Fruit fly (Drosophila melanogaster): ENCODE data around the gene CG2691.

The CG2691 gene

dm6 chrX:13593667-13594066 is 30.5 kb downstream of the CG2691 start:
- no peak for TF ChIP-seq Dif (GFP tag; optimal IDR thresholded peaks at IDR 0.05; ENCODE audit: partially characterized antibody)

- TF ChIP-seq HLH106 (tag; optimal IDR thresholded peaks at IDR 0.05) (no peak), foxo (GFP tag; optimal IDR thresholded peaks at IDR 0.05) (no peak), pan (optimal IDR thresholded peaks at IDR 0.05) (no peak), Dif (GFP tag; optimal IDR thresholded peaks at IDR 0.05; ENCODE audit: partially characterized antibody) (no peak), woc (GFP tag; optimal IDR thresholded peaks at IDR 0.05) (no peak), dl (GFP tag; optimal IDR thresholded peaks at IDR 0.05; ENCODE audit: insufficient read depth in 1 of 2, partially characterized antibody in 2 of 2) (no peak), CrebA (GFP tag; optimal IDR thresholded peaks at IDR 0.05; ENCODE audit: borderline replicate concordance) (no peak), Hr83 (GFP tag; optimal IDR thresholded peaks at IDR 0.05; ENCODE audit: poor library complexity, severe bottlenecking) (no peak), lola (GFP tag; optimal IDR thresholded peaks at IDR 0.05) (no peak), rgr (GFP tag; optimal IDR thresholded peaks at IDR 0.05) (no peak), Sp1 (GFP tag; optimal IDR thresholded peaks at IDR 0.05) (no peak), Hr78 (GFP tag; optimal IDR thresholded peaks at IDR 0.05) (no peak), Hnf4 (GFP tag; optimal IDR thresholded peaks at IDR 0.05) (no peak)
Observed at dm6 chrX:13586888-13587287, 37.3 kb downstream of the CG2691 start.

- no peak for TF ChIP-seq Mio (GFP tag; optimal IDR thresholded peaks at IDR 0.05)
- TF ChIP-seq dmrt93B (GFP tag; optimal IDR thresholded peaks at IDR 0.05) = no peak
- TF ChIP-seq Hnf4 (GFP tag; optimal IDR thresholded peaks at IDR 0.05) = no peak
- no peak for TF ChIP-seq Dfd (GFP tag; optimal IDR thresholded peaks at IDR 0.05)
- no peak for TF ChIP-seq CrebA (GFP tag; optimal IDR thresholded peaks at IDR 0.05; ENCODE audit: borderline replicate concordance)
- no peak for TF ChIP-seq CG9705 (GFP tag; optimal IDR thresholded peaks at IDR 0.05)
- TF ChIP-seq foxo (GFP tag; optimal IDR thresholded peaks at IDR 0.05) = no peak
- TF ChIP-seq rgr (GFP tag; optimal IDR thresholded peaks at IDR 0.05) = no peak
- no peak for TF ChIP-seq OdsH (GFP tag; optimal IDR thresholded peaks at IDR 0.05)
- TF ChIP-seq psq (GFP tag; optimal IDR thresholded peaks at IDR 0.05) = no peak
- TF ChIP-seq Hr83 (GFP tag; optimal IDR thresholded peaks at IDR 0.05; ENCODE audit: poor library complexity, severe bottlenecking) = no peak
- TF ChIP-seq woc (GFP tag; optimal IDR thresholded peaks at IDR 0.05) = no peak
- no peak for TF ChIP-seq sv (GFP tag; optimal IDR thresholded peaks at IDR 0.05)
- TF ChIP-seq jim (GFP tag; optimal IDR thresholded peaks at IDR 0.05) = no peak
- TF ChIP-seq Jra (GFP tag; optimal IDR thresholded peaks at IDR 0.05) = no peak
- no peak for TF ChIP-seq HLH106 (tag; optimal IDR thresholded peaks at IDR 0.05)
- TF ChIP-seq Myc (optimal IDR thresholded peaks at IDR 0.05) = no peak
- TF ChIP-seq GATAd (GFP tag; optimal IDR thresholded peaks at IDR 0.05) = no peak
- TF ChIP-seq Abd-B (GFP tag; optimal IDR thresholded peaks at IDR 0.05) = no peak
Observed at dm6 chrX:13579322-13579721, 44.9 kb downstream of the CG2691 start.

- TF ChIP-seq Rel (GFP tag; optimal IDR thresholded peaks at IDR 0.05) = no peak
- TF ChIP-seq Rel (tag; optimal IDR thresholded peaks at IDR 0.05) = no peak
- no peak for TF ChIP-seq h (GFP tag; optimal IDR thresholded peaks at IDR 0.05)
- no peak for TF ChIP-seq usp (GFP tag; optimal IDR thresholded peaks at IDR 0.05)
- peak; percentile 29 for TF ChIP-seq ey (GFP tag; optimal IDR thresholded peaks at IDR 0.05)
- TF ChIP-seq foxo (GFP tag; optimal IDR thresholded peaks at IDR 0.05) = peak in 1 of 2 experiments; percentile 29
- TF ChIP-seq Jra (GFP tag; optimal IDR thresholded peaks at IDR 0.05) = no peak
- no peak for TF ChIP-seq dmrt93B (GFP tag; optimal IDR thresholded peaks at IDR 0.05)
- TF ChIP-seq OdsH (GFP tag; optimal IDR thresholded peaks at IDR 0.05) = no peak
- no peak for TF ChIP-seq fru (GFP tag; optimal IDR thresholded peaks at IDR 0.05)
- no peak for TF ChIP-seq dsf (GFP tag; optimal IDR thresholded peaks at IDR 0.05; ENCODE audit: borderline replicate concordance)
- no peak for TF ChIP-seq lola (GFP tag; optimal IDR thresholded peaks at IDR 0.05)
Observed at dm6 chrX:13572382-13572781, 51.8 kb downstream of the CG2691 start.

dm6 chrX:13570255-13570654 is 54.0 kb downstream of the CG2691 start:
- no peak for TF ChIP-seq dl (GFP tag; optimal IDR thresholded peaks at IDR 0.05; ENCODE audit: insufficient read depth in 1 of 2, partially characterized antibody in 2 of 2)
- no peak for TF ChIP-seq dmrt93B (GFP tag; optimal IDR thresholded peaks at IDR 0.05)
- no peak for TF ChIP-seq Mio (GFP tag; optimal IDR thresholded peaks at IDR 0.05)
- no peak for TF ChIP-seq usp (GFP tag; optimal IDR thresholded peaks at IDR 0.05)
- TF ChIP-seq CG9705 (GFP tag; optimal IDR thresholded peaks at IDR 0.05) = no peak
- no peak for TF ChIP-seq Hr78 (GFP tag; optimal IDR thresholded peaks at IDR 0.05)
- TF ChIP-seq woc (GFP tag; optimal IDR thresholded peaks at IDR 0.05) = no peak
- TF ChIP-seq Rel (GFP tag; optimal IDR thresholded peaks at IDR 0.05) = no peak
- peak; percentile 58 for TF ChIP-seq Rel (tag; optimal IDR thresholded peaks at IDR 0.05)
- TF ChIP-seq CrebA (GFP tag; optimal IDR thresholded peaks at IDR 0.05; ENCODE audit: borderline replicate concordance) = peak; percentile 40
- TF ChIP-seq psq (GFP tag; optimal IDR thresholded peaks at IDR 0.05) = peak; percentile 24
- no peak for TF ChIP-seq Dif (GFP tag; optimal IDR thresholded peaks at IDR 0.05; ENCODE audit: partially characterized antibody)
- peak; percentile 34 for TF ChIP-seq CG32264 (GFP tag; optimal IDR thresholded peaks at IDR 0.05)
- peak; percentile 36 for TF ChIP-seq GATAd (GFP tag; optimal IDR thresholded peaks at IDR 0.05)
- TF ChIP-seq fru (GFP tag; optimal IDR thresholded peaks at IDR 0.05) = peak; percentile 48
- TF ChIP-seq tai (GFP tag; optimal IDR thresholded peaks at IDR 0.05) = peak; percentile 1
- no peak for TF ChIP-seq N (GFP tag; optimal IDR thresholded peaks at IDR 0.05)
- TF ChIP-seq HLH106 (tag; optimal IDR thresholded peaks at IDR 0.05) = no peak
- peak; percentile 59 for TF ChIP-seq sage (GFP tag; optimal IDR thresholded peaks at IDR 0.05)
- TF ChIP-seq OdsH (GFP tag; optimal IDR thresholded peaks at IDR 0.05) = peak; percentile 65
- no peak for TF ChIP-seq Abd-B (GFP tag; optimal IDR thresholded peaks at IDR 0.05)
- peak in 1 of 2 experiments; percentile 48 for TF ChIP-seq foxo (GFP tag; optimal IDR thresholded peaks at IDR 0.05)
- peak; percentile 5 for TF ChIP-seq Sp1 (GFP tag; optimal IDR thresholded peaks at IDR 0.05)
- TF ChIP-seq brk (GFP tag; optimal IDR thresholded peaks at IDR 0.05) = peak; percentile 67
- TF ChIP-seq br (GFP tag; optimal IDR thresholded peaks at IDR 0.05) = peak; percentile 47
- TF ChIP-seq rgr (GFP tag; optimal IDR thresholded peaks at IDR 0.05) = peak; percentile 72
- no peak for TF ChIP-seq Vsx2 (GFP tag; optimal IDR thresholded peaks at IDR 0.05; ENCODE audit: partially characterized antibody)
- no peak for TF ChIP-seq Dfd (GFP tag; optimal IDR thresholded peaks at IDR 0.05)
